Worm (Caenorhabditis elegans): ENCODE results near the gene soap-1.

DNA sequence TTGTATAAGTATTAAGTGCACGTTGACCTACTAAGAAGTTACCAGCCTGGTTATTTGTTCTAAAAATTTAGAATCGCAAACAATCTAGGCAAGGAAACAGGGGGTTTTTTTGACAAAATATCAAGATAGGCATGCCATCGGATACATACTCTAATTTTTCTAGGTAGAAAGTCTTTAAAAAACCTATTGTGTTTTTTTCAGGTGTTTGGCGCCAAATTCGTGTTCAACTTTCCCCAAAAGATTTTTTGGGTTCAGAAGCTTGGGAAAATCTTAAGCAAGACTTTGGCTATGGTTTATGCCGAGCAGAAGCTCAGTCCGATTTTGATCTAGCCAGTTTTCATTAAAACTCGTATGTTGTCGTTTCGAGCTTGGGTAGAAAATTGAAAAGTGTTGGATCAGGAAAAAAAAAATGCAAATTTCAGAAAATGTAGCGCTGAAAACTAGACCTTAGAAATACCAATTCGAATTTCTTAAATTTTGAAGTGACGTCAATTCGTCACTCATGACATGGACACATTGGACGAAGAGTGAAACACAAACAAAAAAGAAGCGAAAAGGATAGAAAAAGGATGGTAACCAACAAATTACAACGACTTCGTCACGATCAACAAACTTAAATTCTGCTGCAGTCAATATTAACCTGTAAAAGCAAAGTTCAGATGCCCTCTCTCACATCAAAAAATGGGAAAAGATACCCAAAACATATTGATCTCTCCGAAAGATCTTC, 33.7 kb upstream of the soap-1 start:
- TF ChIP-seq rpc-1 (optimal IDR thresholded peaks at IDR 0.05): no peak
- no peak for TF ChIP-seq rpc-1 (tag; optimal IDR thresholded peaks at IDR 0.05)
- TF ChIP-seq Y53F4B.3 (GFP tag; IDR thresholded peaks at IDR 0.05): no peak
- TF ChIP-seq K11D2.4 (GFP tag; IDR thresholded peaks at IDR 0.05): no peak
